Fruit fly (Drosophila melanogaster) whole organism, embryonic: Measurements from ENCODE around the gene CG5050.

Source experiments
- Atf-2 ChIP-seq: fragments of 200-800 bp; sonication (Bioruptor generic); optimal IDR thresholded peaks from 2 replicates; lab custom pipeline; 2016; ENCODE audit warnings: missing biosample characterization, missing genetic modification characterization
- Atf3 ChIP-seq: fragments of 200-800 bp; sonication (Bioruptor generic); optimal IDR thresholded peaks from 3 replicates; lab custom pipeline; 2016; ENCODE audit warnings: missing biosample characterization, missing genetic modification characterization
- Awh ChIP-seq: fragments of 200-800 bp; sonication (Bioruptor generic); IDR thresholded peaks from 2 replicates; pipeline ENCODE4, ENCODE4 v1.3.6; 2022; ENCODE audit warnings: missing biosample characterization, missing genetic modification characterization
- BEAF-32 ChIP-seq: fragments of 200-800 bp; sonication (Bioruptor generic); optimal IDR thresholded peaks from 3 replicates; lab custom pipeline; 2017; ENCODE audit warnings: missing biosample characterization, missing genetic modification characterization, mild to moderate bottlenecking, moderate library complexity, missing genetic modification reagents
- Blimp-1 ChIP-seq: fragments of 200-800 bp; sonication (Bioruptor generic); optimal IDR thresholded peaks from 3 replicates; lab custom pipeline; 2018; ENCODE audit warnings: missing biosample characterization, missing genetic modification characterization, mild to moderate bottlenecking, moderate library complexity, missing genetic modification reagents
- CG12104 ChIP-seq: fragments of 200-800 bp; sonication (Bioruptor generic); optimal IDR thresholded peaks from 3 replicates; lab custom pipeline; 2016; ENCODE audit warnings: missing biosample characterization, missing genetic modification characterization
- CG14050 ChIP-seq: fragments of 200-800 bp; sonication (Bioruptor generic); IDR thresholded peaks from 3 replicates; pipeline ENCODE4 v1.3.6; 2022; ENCODE audit warnings: missing biosample characterization, missing genetic modification characterization
- CG14441 ChIP-seq: fragments of 200-800 bp; sonication (Bioruptor generic); IDR thresholded peaks from 2 replicates; pipeline ENCODE4 v1.3.6; 2022; ENCODE audit warnings: missing biosample characterization, missing genetic modification characterization
- CG17359 ChIP-seq: fragments of 200-800 bp; sonication (Bioruptor generic); optimal IDR thresholded peaks from 3 replicates; lab custom pipeline; 2018; ENCODE audit warnings: missing biosample characterization, mild to moderate bottlenecking, missing genetic modification characterization, moderate library complexity
- CG18764 ChIP-seq: fragments of 200-800 bp; sonication (Bioruptor generic); optimal IDR thresholded peaks from 3 replicates; lab custom pipeline; 2016; ENCODE audit warnings: missing biosample characterization, missing genetic modification characterization
- CG2199 ChIP-seq: fragments of 200-800 bp; sonication (Bioruptor generic); IDR thresholded peaks from 3 replicates; pipeline ENCODE4 v1.3.6; 2022; ENCODE audit warnings: missing biosample characterization, missing genetic modification characterization
- CG34422 ChIP-seq: fragments of 200-800 bp; sonication (Bioruptor generic); IDR thresholded peaks from 3 replicates; pipeline ENCODE4 v1.3.6; 2022; ENCODE audit warnings: missing biosample characterization, missing genetic modification characterization
- CG3838 ChIP-seq: fragments of 200-800 bp; sonication (Bioruptor generic); optimal IDR thresholded peaks from 3 replicates; lab custom pipeline; 2016; ENCODE audit warnings: missing biosample characterization, missing genetic modification characterization
- CG3847 ChIP-seq: fragments of 200-800 bp; sonication (Bioruptor generic); IDR thresholded peaks from 2 replicates; pipeline ENCODE4 v1.3.6; 2022; ENCODE audit warnings: missing biosample characterization, missing genetic modification characterization
- CG4360 ChIP-seq: fragments of 200-800 bp; sonication (Bioruptor generic); IDR thresholded peaks from 2 replicates; pipeline ENCODE4 v1.3.6; 2022; ENCODE audit warnings: missing biosample characterization, missing genetic modification characterization
- CG7839 ChIP-seq: fragments of 200-800 bp; sonication (Bioruptor generic); optimal IDR thresholded peaks from 3 replicates; lab custom pipeline; 2018; ENCODE audit warnings: missing biosample characterization, mild to moderate bottlenecking, missing genetic modification characterization, moderate library complexity
- CG7928 ChIP-seq: fragments of 200-800 bp; sonication (Bioruptor generic); optimal IDR thresholded peaks from 2 replicates; lab custom pipeline; 2017; ENCODE audit warnings: missing biosample characterization, mild to moderate bottlenecking, missing genetic modification characterization
- CG8281 ChIP-seq: fragments of 200-800 bp; sonication (Bioruptor generic); optimal IDR thresholded peaks from 2 replicates; lab custom pipeline; 2018; ENCODE audit warnings: missing biosample characterization, mild to moderate bottlenecking, missing genetic modification characterization, moderate library complexity
- CG8478 ChIP-seq: fragments of >200 bp; optimal IDR thresholded peaks from 2 replicates; lab custom pipeline; 2018
- Chrac-16 ChIP-seq: fragments of 200-800 bp; sonication (Bioruptor generic); optimal IDR thresholded peaks from 3 replicates; lab custom pipeline; 2016; ENCODE audit warnings: missing biosample characterization, missing genetic modification characterization
- CkIIα-i1 ChIP-seq: fragments of 200-800 bp; sonication (Bioruptor generic); IDR thresholded peaks from 2 replicates; pipeline ENCODE4 v1.3.6; 2022; ENCODE audit warnings: missing biosample characterization, missing genetic modification characterization
- Dip2 ChIP-seq: fragments of 200-800 bp; sonication (Bioruptor generic); IDR thresholded peaks from 2 replicates; pipeline ENCODE4 v1.3.6; 2022; ENCODE audit warnings: missing biosample characterization, missing genetic modification characterization
- E2f1 ChIP-seq: fragments of 200-800 bp; sonication (Bioruptor generic); IDR thresholded peaks from 2 replicates; pipeline ENCODE4 v1.3.6; 2022; ENCODE audit warnings: missing biosample characterization, missing genetic modification characterization
- Ets65A ChIP-seq: fragments of 200-800 bp; sonication (Bioruptor generic); peaks from one replicate; lab custom pipeline; 2016; ENCODE audit warnings: missing biosample characterization, missing genetic modification characterization
- MTF-1 ChIP-seq: fragments of 200-800 bp; sonication (Bioruptor generic); optimal IDR thresholded peaks from 2 replicates; lab custom pipeline; 2018; ENCODE audit warnings: missing biosample characterization, mild to moderate bottlenecking, missing genetic modification characterization, borderline replicate concordance
- Myb ChIP-seq: fragments of 200-800 bp; sonication (Bioruptor generic); optimal IDR thresholded peaks from 2 replicates; lab custom pipeline; 2016; ENCODE audit warnings: missing biosample characterization, missing genetic modification characterization
- Sry-β ChIP-seq: fragments of 200-800 bp; sonication (Bioruptor generic); optimal IDR thresholded peaks from 2 replicates; lab custom pipeline; 2018; ENCODE audit warnings: missing biosample characterization, mild to moderate bottlenecking, missing genetic modification characterization, moderate library complexity
- Sry-δ ChIP-seq: fragments of 200-800 bp; sonication (Bioruptor generic); optimal IDR thresholded peaks from 2 replicates; lab custom pipeline; 2016; ENCODE audit warnings: missing biosample characterization, missing genetic modification characterization
- dan ChIP-seq: fragments of 200-800 bp; sonication (Bioruptor generic); IDR thresholded peaks from 2 replicates; pipeline ENCODE4 v1.3.6; 2022; ENCODE audit warnings: missing biosample characterization, missing genetic modification characterization
- dmrt99B ChIP-seq: fragments of 200-800 bp; sonication (Bioruptor generic); optimal IDR thresholded peaks from 2 replicates; lab custom pipeline; 2018; ENCODE audit warnings: missing biosample characterization, mild to moderate bottlenecking, missing genetic modification characterization, moderate library complexity
- en ChIP-seq: fragments of 200-800 bp; sonication (Bioruptor generic); optimal IDR thresholded peaks from 2 replicates; lab custom pipeline; 2016; ENCODE audit warnings: missing biosample characterization, missing genetic modification characterization
- fd102C ChIP-seq: fragments of 200-800 bp; sonication (Bioruptor generic); optimal IDR thresholded peaks from 2 replicates; lab custom pipeline; 2018; ENCODE audit warnings: missing biosample characterization, mild to moderate bottlenecking, missing genetic modification characterization, moderate library complexity
- fd64A ChIP-seq: fragments of 200-800 bp; sonication (Bioruptor generic); optimal IDR thresholded peaks from 3 replicates; lab custom pipeline; 2018; ENCODE audit warnings: missing biosample characterization, mild to moderate bottlenecking, missing genetic modification characterization
- fu2 ChIP-seq: fragments of 200-800 bp; sonication (Bioruptor generic); optimal IDR thresholded peaks from 2 replicates; lab custom pipeline; 2016; ENCODE audit warnings: missing biosample characterization, missing genetic modification characterization
- hbn ChIP-seq: fragments of 200-800 bp; sonication (Bioruptor generic); IDR thresholded peaks from 2 replicates; pipeline ENCODE4 v1.3.6; 2022; ENCODE audit warnings: missing biosample characterization, missing genetic modification characterization; ENCODE audit not compliant: partially characterized antibody
- hkb ChIP-seq, 2 experiments: fragments of 200-800 bp in 1 of 2; fragments of >200 bp in 1 of 2; sonication (Bioruptor generic) in 1 of 2; IDR thresholded peaks in 1 of 2; optimal IDR thresholded peaks in 1 of 2; 2 replicates each; pipeline versions ENCODE4 v1.3.6 to Lab custom; 2017 to 2022; ENCODE audit warnings: missing biosample characterization in 1 of 2, missing genetic modification characterization in 1 of 2
- hth ChIP-seq: fragments of >200 bp; optimal IDR thresholded peaks from 2 replicates; lab custom pipeline; 2017; ENCODE audit warnings: inconsistent platforms
- maf-S ChIP-seq: fragments of 200-800 bp; sonication (Bioruptor generic); optimal IDR thresholded peaks from 2 replicates; lab custom pipeline; 2016; ENCODE audit warnings: missing biosample characterization, missing genetic modification characterization
- nom ChIP-seq: fragments of 200-800 bp; sonication (Bioruptor generic); optimal IDR thresholded peaks from 2 replicates; lab custom pipeline; 2017; ENCODE audit warnings: missing biosample characterization, missing genetic modification characterization, mild to moderate bottlenecking, moderate library complexity, missing genetic modification reagents
- onecut ChIP-seq: fragments of 200-800 bp; sonication (Bioruptor generic); IDR thresholded peaks from 2 replicates; pipeline ENCODE4 v1.3.6; 2022; ENCODE audit warnings: missing biosample characterization, missing genetic modification characterization
- org-1 ChIP-seq: fragments of 200-800 bp; sonication (Bioruptor generic); optimal IDR thresholded peaks from 2 replicates; lab custom pipeline; 2017; ENCODE audit warnings: missing biosample characterization, missing genetic modification characterization
- otp ChIP-seq: fragments of 200-800 bp; sonication (Bioruptor generic); IDR thresholded peaks from 3 replicates; pipeline ENCODE4, ENCODE4 v1.3.6; 2022; ENCODE audit warnings: missing biosample characterization, missing genetic modification characterization
- psq ChIP-seq: fragments of 200-800 bp; sonication (Bioruptor generic); optimal IDR thresholded peaks from 2 replicates; lab custom pipeline; 2017; ENCODE audit warnings: missing biosample characterization, missing genetic modification characterization
- repo ChIP-seq: fragments of 200-800 bp; sonication (Bioruptor generic); optimal IDR thresholded peaks from 2 replicates; lab custom pipeline; 2016; ENCODE audit warnings: missing biosample characterization, missing genetic modification characterization
- sd ChIP-seq: fragments of 200-800 bp; sonication (Bioruptor generic); optimal IDR thresholded peaks from 3 replicates; lab custom pipeline; 2018; ENCODE audit warnings: missing biosample characterization, mild to moderate bottlenecking, missing genetic modification characterization, moderate library complexity
- so ChIP-seq: fragments of 200-800 bp; sonication (Bioruptor generic); IDR thresholded peaks from 3 replicates; pipeline ENCODE4 v1.3.6; 2022; ENCODE audit warnings: missing biosample characterization, missing genetic modification characterization
- sob ChIP-seq: fragments of 200-800 bp; sonication (Bioruptor generic); IDR thresholded peaks from 2 replicates; pipeline ENCODE4 v1.3.6; 2022; ENCODE audit warnings: missing biosample characterization, missing genetic modification characterization
- stc ChIP-seq: fragments of 200-800 bp; sonication (Bioruptor generic); IDR thresholded peaks from 2 replicates; pipeline ENCODE4 v1.3.6; 2022; ENCODE audit warnings: missing biosample characterization, missing genetic modification characterization
- tap ChIP-seq: fragments of 200-800 bp; optimal IDR thresholded peaks from 3 replicates; lab custom pipeline; 2019; ENCODE audit warnings: missing biosample characterization, mild to moderate bottlenecking, missing genetic modification characterization, moderate library complexity
- trh ChIP-seq: fragments of 200-800 bp; sonication (Bioruptor generic); optimal IDR thresholded peaks from 2 replicates; lab custom pipeline; 2016; ENCODE audit warnings: missing biosample characterization, missing genetic modification characterization
- unpg ChIP-seq: fragments of 200-800 bp; sonication (Bioruptor generic); optimal IDR thresholded peaks from 3 replicates; lab custom pipeline; 2018; ENCODE audit warnings: missing biosample characterization, mild to moderate bottlenecking, missing genetic modification characterization, moderate library complexity
- usp ChIP-seq: fragments of >200 bp; optimal IDR thresholded peaks from 2 replicates; lab custom pipeline; 2017; ENCODE audit warnings: missing biosample characterization, missing genetic modification characterization

The CG5050 gene

DNA sequence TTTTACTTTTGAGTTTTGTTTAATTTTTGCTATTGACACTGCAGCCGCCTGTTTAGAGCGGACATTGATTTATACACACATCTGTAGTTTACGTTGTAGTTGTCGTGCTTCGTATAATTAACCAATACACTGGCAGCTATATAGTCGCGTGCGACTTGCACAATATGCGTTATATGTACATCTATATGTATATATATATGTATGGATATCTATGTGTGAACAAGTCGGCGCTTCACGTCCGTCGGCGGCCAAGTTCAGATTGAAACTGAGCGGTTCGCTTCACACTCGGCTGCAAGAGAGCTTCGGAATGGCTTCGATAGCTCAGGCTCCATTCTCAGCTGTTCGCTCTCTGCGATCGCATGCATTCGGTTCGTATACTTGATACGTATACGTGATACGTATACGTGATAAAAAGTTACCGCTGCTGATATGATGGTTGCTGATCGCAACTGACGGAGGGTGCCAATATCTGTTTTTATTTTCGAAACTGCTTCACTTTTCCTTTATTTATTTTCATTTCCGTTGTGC, 24.7 kb upstream of the CG5050 start (continued):
- TF ChIP-seq hth (lab: Kevin White, UChicago) (no peak), repo (no peak), unpg (GFP tag; lab: Kevin White, UChicago) (no peak), tap (tag; lab: Kevin White, UChicago) (no peak), Awh (GFP tag; lab: Robert Waterston, UW) (no peak), psq (GFP tag; lab: Kevin White, UChicago) (no peak), usp (GFP tag; lab: Kevin White, UChicago) (no peak), nom (GFP tag; lab: Kevin White, UChicago) (peak; percentile 83), CG12104 (GFP tag; lab: Kevin White, UChicago) (no peak), stc (GFP tag; lab: Robert Waterston, UW) (no peak), Chrac-16 (GFP tag; lab: Kevin White, UChicago) (no peak), CG3847 (GFP tag; lab: Robert Waterston, UW) (no peak), dmrt99B (peak; percentile 28), hbn (GFP tag; lab: Robert Waterston, UW) (no peak), fu2 (GFP tag; lab: Kevin White, UChicago) (no peak), CG7928 (GFP tag; lab: Kevin White, UChicago) (peak; percentile 4), CG8478 (no peak), CG8281 (tag; lab: Kevin White, UChicago) (no peak), Blimp-1 (GFP tag; lab: Kevin White, UChicago) (peak; percentile 7), MTF-1 (GFP tag; lab: Kevin White, UChicago) (no peak), Dip2 (no peak), CG7839 (tag; lab: Kevin White, UChicago) (no peak), sob (GFP tag; lab: Robert Waterston, UW) (peak; percentile 43; the same call in 1 of the 2 replicates), CG2199 (no peak), CG34422 (GFP tag; lab: Robert Waterston, UW) (peak; percentile 20; the same call in 1 of the 3 replicates), hkb (optimal IDR thresholded peaks at IDR 0.05; lab: Kevin White, UChicago) (no peak), hkb (GFP tag; IDR thresholded peaks at IDR 0.05; lab: Robert Waterston, UW) (0 out of 2 replicates have a peak, but pooled peaks have one; percentile 27), org-1 (GFP tag; lab: Kevin White, UChicago) (no peak), Myb (no peak), E2f1 (no peak), sd (tag; lab: Kevin White, UChicago) (peak; percentile 10), onecut (GFP tag; lab: Robert Waterston, UW) (no peak), CG14050 (GFP tag; lab: Robert Waterston, UW) (no peak), CG4360 (GFP tag; lab: Robert Waterston, UW) (no peak), fd64A (GFP tag; lab: Kevin White, UChicago) (no peak), CG17359 (tag; lab: Kevin White, UChicago) (peak; percentile 15), Atf3 (GFP tag; lab: Kevin White, UChicago) (no peak), otp (GFP tag; lab: Robert Waterston, UW) (peak; percentile 40; the same call in 1 of the 3 replicates), Sry-δ (GFP tag; lab: Kevin White, UChicago) (no peak), en (no peak), Ets65A (GFP tag; lab: Kevin White, UChicago) (no peak), Sry-β (no peak), CkIIα-i1 (GFP tag; lab: Robert Waterston, UW) (no peak), dan (GFP tag; lab: Robert Waterston, UW) (no peak), BEAF-32 (GFP tag; lab: Kevin White, UChicago) (no peak), Atf-2 (GFP tag; lab: Kevin White, UChicago) (no peak), trh (GFP tag; lab: Kevin White, UChicago) (no peak), CG14441 (GFP tag; lab: Robert Waterston, UW) (0 out of 2 replicates have a peak, but pooled peaks have one; percentile 28), fd102C (GFP tag; lab: Kevin White, UChicago) (no peak), so (GFP tag; lab: Robert Waterston, UW) (peak; percentile 24; the same call in 1 of the 3 replicates), CG18764 (GFP tag; lab: Kevin White, UChicago) (no peak), CG3838 (GFP tag; lab: Kevin White, UChicago) (no peak), maf-S (GFP tag; lab: Kevin White, UChicago) (no peak)
